Fruit fly (Drosophila melanogaster): ENCODE data around the gene sowah.

Gene sowah

DNA sequence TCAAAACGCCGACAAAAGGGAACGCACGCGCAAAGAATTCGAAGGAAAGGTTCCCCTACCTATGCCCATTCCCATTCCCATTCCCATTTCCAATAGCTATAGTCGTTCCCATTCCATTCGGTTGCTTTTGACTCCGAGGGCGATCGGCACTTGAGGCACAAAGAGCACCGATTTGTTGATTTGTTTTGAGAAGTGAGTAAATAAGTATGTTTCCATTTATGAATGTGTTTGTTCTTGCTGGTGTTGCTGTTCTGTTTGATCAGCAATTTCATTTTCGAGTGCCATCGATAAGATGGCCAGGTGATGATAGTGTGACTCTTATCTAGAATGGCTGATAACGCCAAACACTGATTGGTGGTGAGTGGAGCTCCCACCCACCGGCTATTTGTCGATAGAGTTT lies 34.0 kb upstream of the sowah start (continued):
- TF ChIP-seq dm (GFP tag; optimal IDR thresholded peaks at IDR 0.05) (no peak), sna (GFP tag; IDR thresholded peaks at IDR 0.05; ENCODE audit: partially characterized antibody) (no peak), sens-2 (GFP tag; IDR thresholded peaks at IDR 0.05) (0 out of 2 replicates have a peak, but pooled peaks have one; percentile 10), pho (GFP tag; optimal IDR thresholded peaks at IDR 0.05) (no peak), Sry-δ (GFP tag; optimal IDR thresholded peaks at IDR 0.05) (no peak), CG5245 (GFP tag; optimal IDR thresholded peaks at IDR 0.05) (no peak), hth (optimal IDR thresholded peaks at IDR 0.05) (no peak), vvl (GFP tag; IDR thresholded peaks at IDR 0.05) (no peak), aop (GFP tag; IDR thresholded peaks at IDR 0.05) (no peak), wek (GFP tag; optimal IDR thresholded peaks at IDR 0.05) (peak; percentile 34), CG10431 (GFP tag; optimal IDR thresholded peaks at IDR 0.05) (peak; percentile 53), HHEX (GFP tag; optimal IDR thresholded peaks at IDR 0.05) (peak; percentile 26), CG12219 (GFP tag; optimal IDR thresholded peaks at IDR 0.05) (peak; percentile 32), CG30403 (GFP tag; optimal IDR thresholded peaks at IDR 0.05) (no peak), Meics (GFP tag; optimal IDR thresholded peaks at IDR 0.05) (no peak), insv (GFP tag; optimal IDR thresholded peaks at IDR 0.05) (peak in 1 of 2 experiments; percentile 79), CG3995 (GFP tag; optimal IDR thresholded peaks at IDR 0.05) (no peak), CG33213 (GFP tag; optimal IDR thresholded peaks at IDR 0.05) (peak; percentile 10), Neu2 (GFP tag; optimal IDR thresholded peaks at IDR 0.05; ENCODE audit: borderline replicate concordance) (no peak), exex (tag; optimal IDR thresholded peaks at IDR 0.05) (peak; percentile 2), otp (GFP tag; IDR thresholded peaks at IDR 0.05) (no peak), zfh2 (GFP tag; optimal IDR thresholded peaks at IDR 0.05) (no peak), nau (GFP tag; optimal IDR thresholded peaks at IDR 0.05) (no peak), D (optimal IDR thresholded peaks at IDR 0.05) (no peak), D (GFP tag; optimal IDR thresholded peaks at IDR 0.05) (peak; percentile 13), CG6683 (GFP tag; optimal IDR thresholded peaks at IDR 0.05) (no peak), CG13123 (GFP tag; optimal IDR thresholded peaks at IDR 0.05) (no peak), CG12071 (GFP tag; optimal IDR thresholded peaks at IDR 0.05) (no peak), B-H2 (GFP tag; optimal IDR thresholded peaks at IDR 0.05) (no peak), her (GFP tag; optimal IDR thresholded peaks at IDR 0.05) (no peak), CG10462 (GFP tag; optimal IDR thresholded peaks at IDR 0.05) (no peak), Dll (GFP tag; IDR thresholded peaks at IDR 0.05; ENCODE audit: partially characterized antibody) (no peak), CG6765 (GFP tag; optimal IDR thresholded peaks at IDR 0.05) (no peak), D19B (GFP tag; optimal IDR thresholded peaks at IDR 0.05) (no peak), tna (GFP tag; IDR thresholded peaks at IDR 0.05; ENCODE audit: partially characterized antibody) (no peak), Nf-YB (GFP tag; optimal IDR thresholded peaks at IDR 0.05) (peak; percentile 90), CG32767 (GFP tag; IDR thresholded peaks at IDR 0.05) (no peak), CG10654 (GFP tag; optimal IDR thresholded peaks at IDR 0.05) (no peak), sisA (GFP tag; IDR thresholded peaks at IDR 0.05) (no peak), CG6175 (GFP tag; IDR thresholded peaks at IDR 0.05) (no peak), trh (GFP tag; optimal IDR thresholded peaks at IDR 0.05) (no peak), Gsc (GFP tag; IDR thresholded peaks at IDR 0.05) (no peak), lilli (GFP tag; optimal IDR thresholded peaks at IDR 0.05) (no peak), NC2α (GFP tag; optimal IDR thresholded peaks at IDR 0.05) (no peak), dmrt11E (tag; optimal IDR thresholded peaks at IDR 0.05) (peak; percentile 73), CkIIα-i1 (GFP tag; IDR thresholded peaks at IDR 0.05) (no peak), CG18764 (GFP tag; optimal IDR thresholded peaks at IDR 0.05) (no peak), CG18011 (GFP tag; optimal IDR thresholded peaks at IDR 0.05) (no peak), kay (GFP tag; optimal IDR thresholded peaks at IDR 0.05) (no peak), CG10959 (GFP tag; IDR thresholded peaks at IDR 0.05) (no peak; the same call in 1 of the 2 replicates), fd102C (GFP tag; optimal IDR thresholded peaks at IDR 0.05) (peak; percentile 88), onecut (GFP tag; IDR thresholded peaks at IDR 0.05) (peak; percentile 45), Antp (GFP tag; optimal IDR thresholded peaks at IDR 0.05) (no peak)
